Worm (Caenorhabditis elegans) whole organism, young adult: ENCODE measurements around the gene hipr-1.

Source experiments
- B0035.1 ChIP-seq: sonication (generic microtip); optimal IDR thresholded peaks from 2 replicates; lab custom pipeline; 2016; ENCODE audit warnings: missing genetic modification characterization, mild to moderate bottlenecking, missing compliant biosample characterization, missing genotype, missing genetic modification reagents
- B0261.1 ChIP-seq: sonication (generic microtip); optimal IDR thresholded peaks from 2 replicates; lab custom pipeline; 2016; ENCODE audit warnings: mild to moderate bottlenecking, missing genetic modification characterization, moderate library complexity, missing compliant biosample characterization
- B0336.3 ChIP-seq: fragments of 200-800 bp; sonication (Bioruptor generic); IDR thresholded peaks from 2 replicates; pipeline ENCODE4 v1.3.6; 2022; ENCODE audit warnings: missing genetic modification characterization, missing compliant biosample characterization
- C06A6.2 ChIP-seq: fragments of 200-800 bp; sonication (Bioruptor generic); conservative IDR thresholded peaks from 2 replicates; pipeline ENCODE4 v1.3.6; 2022; ENCODE audit warnings: missing genetic modification characterization, missing compliant biosample characterization
- C17E4.6 ChIP-seq: fragments of 200-800 bp; sonication (Bioruptor generic); IDR thresholded peaks from 2 replicates; pipeline ENCODE4 v1.3.6; 2022; ENCODE audit warnings: missing genetic modification reagents, missing genetic modification characterization, missing compliant biosample characterization
- F52B5.7 ChIP-seq: sonication (generic microtip); optimal IDR thresholded peaks from 2 replicates; lab custom pipeline; 2016; ENCODE audit warnings: mild to moderate bottlenecking, missing genetic modification characterization, missing compliant biosample characterization
- F57C9.4 ChIP-seq: sonication (generic microtip); optimal IDR thresholded peaks from 2 replicates; lab custom pipeline; 2017; ENCODE audit warnings: mild to moderate bottlenecking, missing genetic modification characterization, missing compliant biosample characterization
- K12H6.12 ChIP-seq: fragments of 200-800 bp; sonication (Bioruptor generic); optimal IDR thresholded peaks from 2 replicates; lab custom pipeline; 2018; ENCODE audit warnings: mild to moderate bottlenecking, missing genetic modification characterization, missing compliant biosample characterization
- Y53F4B.3 ChIP-seq: fragments of 200-800 bp; sonication (Bioruptor generic); IDR thresholded peaks from 2 replicates; pipeline ENCODE4 v1.3.6; 2022; ENCODE audit warnings: missing genetic modification reagents, missing genetic modification characterization, missing compliant biosample characterization
- aptf-2 ChIP-seq: fragments of 200-800 bp; sonication (Bioruptor generic); conservative IDR thresholded peaks from 2 replicates; pipeline ENCODE4 v1.3.6; 2022; ENCODE audit warnings: missing genetic modification reagents, missing genetic modification characterization, missing compliant biosample characterization
- attf-5 ChIP-seq: fragments of 200-800 bp; sonication (Bioruptor generic); optimal IDR thresholded peaks from 2 replicates; lab custom pipeline; 2018; ENCODE audit warnings: mild to moderate bottlenecking, missing genetic modification characterization, missing compliant biosample characterization
- attf-6 ChIP-seq: fragments of 200-800 bp; sonication (Bioruptor generic); IDR thresholded peaks from 2 replicates; pipeline ENCODE4 v1.3.6; 2022; ENCODE audit warnings: missing genetic modification reagents, missing genetic modification characterization, missing compliant biosample characterization
- bed-1 ChIP-seq: fragments of 200-800 bp; sonication (Bioruptor generic); IDR thresholded peaks from 2 replicates; pipeline ENCODE4 v1.3.6; 2022; ENCODE audit warnings: missing genetic modification reagents, missing genetic modification characterization, missing compliant biosample characterization
- cebp-2 ChIP-seq: fragments of 200-800 bp; sonication (Bioruptor generic); IDR thresholded peaks from 2 replicates; pipeline ENCODE4 v1.3.6; 2022; ENCODE audit warnings: missing genetic modification characterization, missing compliant biosample characterization
- chd-7 ChIP-seq: sonication (generic microtip); optimal IDR thresholded peaks from 2 replicates; lab custom pipeline; 2016; ENCODE audit warnings: mild to moderate bottlenecking, missing genetic modification characterization, moderate library complexity, missing compliant biosample characterization
- dox-1 ChIP-seq: fragments of 200-800 bp; sonication (Bioruptor generic); IDR thresholded peaks from 2 replicates; pipeline ENCODE4 v1.3.6; 2022; ENCODE audit warnings: missing genetic modification reagents, missing genetic modification characterization, missing compliant biosample characterization
- dpl-1 ChIP-seq: fragments of 150-350 bp; optimal IDR thresholded peaks from 2 replicates; lab custom pipeline; 2014; ENCODE audit warnings: missing biosample characterization, missing genetic modification reagents, missing genetic modification characterization
- efl-1 ChIP-seq: fragments of 150-350 bp; optimal IDR thresholded peaks from 2 replicates; lab custom pipeline; 2014; ENCODE audit warnings: missing biosample characterization, missing genetic modification reagents, missing genetic modification characterization
- egl-44 ChIP-seq: fragments of 200-800 bp; sonication (Bioruptor generic); IDR thresholded peaks from 2 replicates; pipeline ENCODE4 v1.3.6; 2022; ENCODE audit warnings: missing genetic modification reagents, missing genetic modification characterization, missing compliant biosample characterization
- gei-17 ChIP-seq: fragments of 200-800 bp; sonication (Bioruptor generic); optimal IDR thresholded peaks from 2 replicates; lab custom pipeline; 2018; ENCODE audit warnings: mild to moderate bottlenecking, missing genetic modification characterization, missing compliant biosample characterization
- him-1 ChIP-seq: sonication (generic microtip); optimal IDR thresholded peaks from 2 replicates; lab custom pipeline; 2016; ENCODE audit warnings: missing genotype, missing genetic modification reagents, missing genetic modification characterization, missing compliant biosample characterization
- hlh-26 ChIP-seq: fragments of 200-800 bp; sonication (Bioruptor generic); conservative IDR thresholded peaks from 2 replicates; pipeline ENCODE4 v1.3.6; 2022; ENCODE audit warnings: missing genetic modification reagents, missing genetic modification characterization, missing compliant biosample characterization
- hmg-1.2 ChIP-seq: fragments of 200-800 bp; sonication (Bioruptor generic); IDR thresholded peaks from 2 replicates; pipeline ENCODE4 v1.3.6; 2022; ENCODE audit warnings: missing genetic modification reagents, missing genetic modification characterization, missing compliant biosample characterization
- hmg-20 ChIP-seq: fragments of 200-800 bp; sonication (Bioruptor generic); IDR thresholded peaks from 2 replicates; pipeline ENCODE4 v1.3.6; 2022; ENCODE audit warnings: missing genetic modification reagents, missing genetic modification characterization, missing compliant biosample characterization
- let-526 ChIP-seq: fragments of 200-800 bp; sonication (Bioruptor generic); IDR thresholded peaks from 2 replicates; pipeline ENCODE4 v1.3.6; 2022; ENCODE audit warnings: missing genetic modification reagents, missing genetic modification characterization, missing compliant biosample characterization
- lin-26 ChIP-seq: fragments of 200-800 bp; sonication (Bioruptor generic); IDR thresholded peaks from 2 replicates; pipeline ENCODE4 v1.3.6; 2022; ENCODE audit warnings: missing genetic modification reagents, missing genetic modification characterization, missing compliant biosample characterization
- lin-40 ChIP-seq: sonication (generic microtip); optimal IDR thresholded peaks from 2 replicates; lab custom pipeline; 2016; ENCODE audit warnings: missing genetic modification characterization, mild to moderate bottlenecking, missing compliant biosample characterization, missing genotype, missing genetic modification reagents
- lin-54 ChIP-seq: fragments of 200-800 bp; sonication (Bioruptor generic); optimal IDR thresholded peaks from 2 replicates; lab custom pipeline; 2018; ENCODE audit warnings: mild to moderate bottlenecking, missing genetic modification characterization, missing compliant biosample characterization
- lir-1 ChIP-seq: fragments of 200-800 bp; sonication (Bioruptor generic); conservative IDR thresholded peaks from 2 replicates; pipeline ENCODE4 v1.3.6; 2022; ENCODE audit warnings: missing genetic modification reagents, missing genetic modification characterization, missing compliant biosample characterization
- madf-6 ChIP-seq: fragments of 200-800 bp; sonication (Bioruptor generic); IDR thresholded peaks from 2 replicates; pipeline ENCODE4 v1.3.6; 2022; ENCODE audit warnings: missing genetic modification reagents, missing genetic modification characterization, missing compliant biosample characterization
- mes-4 ChIP-seq: sonication (generic microtip); optimal IDR thresholded peaks from 2 replicates; lab custom pipeline; 2016; ENCODE audit warnings: missing genotype, missing genetic modification characterization, missing compliant biosample characterization
- mxl-1 ChIP-seq: sonication (generic microtip); optimal IDR thresholded peaks from 2 replicates; lab custom pipeline; 2016; ENCODE audit warnings: missing genetic modification characterization, missing compliant biosample characterization
- nfyb-1 ChIP-seq: fragments of 200-800 bp; sonication (Bioruptor generic); IDR thresholded peaks from 2 replicates; pipeline ENCODE4 v1.3.6; 2022; ENCODE audit warnings: missing genetic modification reagents, missing genetic modification characterization, missing compliant biosample characterization
- nhr-120 ChIP-seq: fragments of 200-800 bp; sonication (Bioruptor generic); IDR thresholded peaks from 2 replicates; pipeline ENCODE4 v1.3.6; 2022; ENCODE audit warnings: missing genetic modification characterization, missing compliant biosample characterization
- nhr-179 ChIP-seq: sonication (generic microtip); optimal IDR thresholded peaks from 2 replicates; lab custom pipeline; 2016; ENCODE audit warnings: mild to moderate bottlenecking, missing genetic modification characterization, missing compliant biosample characterization
- pha-4 ChIP-seq: fragments of 150-350 bp; sonication (generic microtip); optimal IDR thresholded peaks from 2 replicates; lab custom pipeline; 2014; ENCODE audit warnings: missing biosample characterization, missing genetic modification reagents, missing genetic modification characterization
- rcor-1 ChIP-seq: fragments of 200-800 bp; sonication (Bioruptor generic); IDR thresholded peaks from 2 replicates; pipeline ENCODE4 v1.3.6; 2022; ENCODE audit warnings: missing genetic modification reagents, missing genetic modification characterization, missing compliant biosample characterization
- rec-8 ChIP-seq, 2 experiments: sonication (generic microtip); optimal IDR thresholded peaks; 2 replicates each; lab custom pipeline; 2016; ENCODE audit warnings: mild to moderate bottlenecking in 2 of 2, missing genetic modification characterization in 2 of 2, missing genetic modification reagents in 2 of 2, missing genotype in 2 of 2, missing biosample characterization in 1 of 2, missing compliant biosample characterization in 1 of 2, moderate library complexity in 1 of 2
- sea-2 ChIP-seq: fragments of 200-800 bp; sonication (Bioruptor generic); IDR thresholded peaks from 2 replicates; pipeline ENCODE4 v1.3.6; 2022; ENCODE audit warnings: missing genetic modification characterization, missing compliant biosample characterization
- snpc-1.1 ChIP-seq: sonication (generic microtip); optimal IDR thresholded peaks from 2 replicates; lab custom pipeline; 2017; ENCODE audit warnings: missing genetic modification characterization, mild to moderate bottlenecking, missing compliant biosample characterization, antibody characterized with exemption, moderate library complexity, missing genotype, missing genetic modification reagents; ENCODE audit not compliant: insufficient read depth
- snpc-1.3 ChIP-seq: sonication (generic microtip); optimal IDR thresholded peaks from 2 replicates; lab custom pipeline; 2017; ENCODE audit warnings: missing genetic modification characterization, mild to moderate bottlenecking, missing compliant biosample characterization, antibody characterized with exemption, moderate library complexity, missing genotype, missing genetic modification reagents; ENCODE audit not compliant: insufficient read depth
- somi-1 ChIP-seq: fragments of 200-800 bp; sonication (Bioruptor generic); optimal IDR thresholded peaks from 2 replicates; lab custom pipeline; 2018; ENCODE audit warnings: mild to moderate bottlenecking, missing genetic modification characterization, missing compliant biosample characterization
- tlf-1 ChIP-seq: fragments of 200-800 bp; sonication (Bioruptor generic); optimal IDR thresholded peaks from 2 replicates; lab custom pipeline; 2018; ENCODE audit warnings: mild to moderate bottlenecking, missing genetic modification characterization, missing compliant biosample characterization
- unc-62 ChIP-seq: fragments of 150-350 bp; optimal IDR thresholded peaks from 2 replicates; lab custom pipeline; 2014; ENCODE audit warnings: missing biosample characterization, missing genetic modification reagents, missing genetic modification characterization
- zim-3 ChIP-seq: sonication (generic microtip); optimal IDR thresholded peaks from 2 replicates; lab custom pipeline; 2017; ENCODE audit warnings: mild to moderate bottlenecking, missing genetic modification characterization, moderate library complexity, missing compliant biosample characterization
- ztf-18 ChIP-seq: sonication (generic microtip); optimal IDR thresholded peaks from 2 replicates; lab custom pipeline; 2016; ENCODE audit warnings: missing genotype, mild to moderate bottlenecking, missing genetic modification characterization, missing compliant biosample characterization
- ztf-25 ChIP-seq: fragments of 200-800 bp; sonication (Bioruptor generic); IDR thresholded peaks from 2 replicates; pipeline ENCODE4 v1.3.6; 2022; ENCODE audit warnings: missing genetic modification reagents, missing genetic modification characterization, missing compliant biosample characterization
- ztf-28 ChIP-seq: fragments of 200-800 bp; sonication (Bioruptor generic); IDR thresholded peaks from 2 replicates; pipeline ENCODE4 v1.3.6; 2022; ENCODE audit warnings: missing genetic modification reagents, missing genetic modification characterization, missing compliant biosample characterization
- ztf-6 ChIP-seq: fragments of 200-800 bp; sonication (Bioruptor generic); IDR thresholded peaks from 2 replicates; pipeline ENCODE4 v1.3.6; 2022; ENCODE audit warnings: missing genetic modification reagents, missing genetic modification characterization, missing compliant biosample characterization

Gene hipr-1

ce11 chrIII:8678371-8678770, 41.6 kb upstream of the hipr-1 start (continued):
- TF ChIP-seq Y53F4B.3 (GFP tag; lab: Robert Waterston, UW) (no peak), F52B5.7 (tag; lab: Kevin White, UChicago) (peak; percentile 59), B0261.1 (tag; lab: Kevin White, UChicago) (peak; percentile 95), C17E4.6 (GFP tag; lab: Robert Waterston, UW) (no peak), lir-1 (peak; percentile 51; the same call in 1 of the 2 replicates), zim-3 (tag; lab: Kevin White, UChicago) (peak; percentile 93), B0035.1 (tag; lab: Kevin White, UChicago) (peak; percentile 61), lin-54 (GFP tag; lab: Kevin White, UChicago) (peak; percentile 66), hmg-1.2 (GFP tag; lab: Robert Waterston, UW) (peak; percentile 80), nhr-120 (GFP tag; lab: Robert Waterston, UW) (no peak), gei-17 (peak; percentile 38), dpl-1 (GFP tag; lab: Kevin White, UChicago) (peak; percentile 11), hlh-26 (no peak), lin-40 (peak; percentile 75), snpc-1.1 (peak; percentile 44), egl-44 (GFP tag; lab: Robert Waterston, UW) (peak; percentile 75; the same call in 1 of the 2 replicates), sea-2 (GFP tag; lab: Robert Waterston, UW) (0 out of 2 replicates have a peak, but pooled peaks have one; percentile 48), pha-4 (no peak), him-1 (tag; lab: Kevin White, UChicago) (no peak), tlf-1 (GFP tag; lab: Kevin White, UChicago) (peak; percentile 45), mes-4 (tag; lab: Kevin White, UChicago) (peak; percentile 52), rec-8 (tag; optimal IDR thresholded peaks at IDR 0.05; lab: Kevin White, UChicago) (peak; percentile 42 to 85), nfyb-1 (GFP tag; lab: Robert Waterston, UW) (peak; percentile 84), rcor-1 (GFP tag; lab: Robert Waterston, UW) (peak; percentile 60; the same call in 1 of the 2 replicates), attf-5 (GFP tag; lab: Kevin White, UChicago) (peak; percentile 81), efl-1 (GFP tag; lab: Kevin White, UChicago) (peak; percentile 39), madf-6 (GFP tag; lab: Robert Waterston, UW) (peak; percentile 66), nhr-179 (tag; lab: Kevin White, UChicago) (no peak), aptf-2 (GFP tag; lab: Robert Waterston, UW) (no peak), bed-1 (no peak), lin-26 (GFP tag; lab: Robert Waterston, UW) (peak; percentile 94), snpc-1.3 (tag; lab: Kevin White, UChicago) (peak; percentile 72), chd-7 (peak; percentile 68), ztf-6 (GFP tag; lab: Robert Waterston, UW) (peak; percentile 36; the same call in 1 of the 2 replicates), ztf-18 (peak; percentile 76), C06A6.2 (GFP tag; lab: Robert Waterston, UW) (no peak; the same call in 1 of the 2 replicates), cebp-2 (GFP tag; lab: Robert Waterston, UW) (no peak), unc-62 (GFP tag; lab: Kevin White, UChicago) (no peak), F57C9.4 (tag; lab: Kevin White, UChicago) (no peak), ztf-28 (no peak), let-526 (GFP tag; lab: Robert Waterston, UW) (peak; percentile 78), hmg-20 (GFP tag; lab: Robert Waterston, UW) (peak; percentile 85), ztf-25 (peak; percentile 97), mxl-1 (tag; lab: Kevin White, UChicago) (peak; percentile 91), attf-6 (GFP tag; lab: Robert Waterston, UW) (0 out of 2 replicates have a peak, but pooled peaks have one; percentile 27), K12H6.12 (tag; lab: Kevin White, UChicago) (peak; percentile 63), somi-1 (GFP tag; lab: Kevin White, UChicago) (peak; percentile 54), dox-1 (GFP tag; lab: Robert Waterston, UW) (peak; percentile 81), B0336.3 (GFP tag; lab: Robert Waterston, UW) (peak; percentile 62)
